Fruit fly (Drosophila melanogaster): ENCODE data around the gene Elp4.

- TF ChIP-seq psq (optimal IDR thresholded peaks at IDR 0.05): no peak
- no peak for TF ChIP-seq Sin3A (optimal IDR thresholded peaks at IDR 0.05)
- TF ChIP-seq h (optimal IDR thresholded peaks at IDR 0.05): no peak
Measured at dm6 chr2L:5550735-5551134, 26.8 kb downstream of the Elp4 start, which contains the start of gene CG14014.

All from Kc167 (cell line).